Fruit fly (Drosophila melanogaster) whole organism, prepupa: ENCODE results near the gene pasi1.

Experiments used
- CG11294 ChIP-seq: fragments of 200-800 bp; sonication (Bioruptor generic); IDR thresholded peaks from 2 replicates; pipeline ENCODE4 v1.3.6; 2022; ENCODE audit warnings: missing biosample characterization, missing genetic modification characterization
- CG15336 ChIP-seq: fragments of 200-800 bp; sonication (Bioruptor generic); IDR thresholded peaks from 2 replicates; pipeline ENCODE4 v1.3.6; 2022; ENCODE audit warnings: missing biosample characterization, missing genetic modification characterization
- CG4318 ChIP-seq: fragments of 200-800 bp; sonication (Bioruptor generic); optimal IDR thresholded peaks from 3 replicates; lab custom pipeline; 2017; ENCODE audit warnings: missing biosample characterization, mild to moderate bottlenecking, missing genetic modification characterization
- CG6854 ChIP-seq: fragments of 200-800 bp; sonication (Bioruptor generic); optimal IDR thresholded peaks from 2 replicates; lab custom pipeline; 2017; ENCODE audit warnings: missing biosample characterization, mild to moderate bottlenecking, missing genetic modification characterization
- Lpt ChIP-seq: fragments of 200-800 bp; sonication (Bioruptor generic); optimal IDR thresholded peaks from 3 replicates; lab custom pipeline; 2016; ENCODE audit warnings: missing biosample characterization, missing genetic modification characterization
- OdsH ChIP-seq: fragments of 200-800 bp; sonication (Bioruptor generic); optimal IDR thresholded peaks from 3 replicates; lab custom pipeline; 2016; ENCODE audit warnings: missing biosample characterization, missing genetic modification characterization
- Smox ChIP-seq: fragments of 200-800 bp; sonication (Bioruptor generic); optimal IDR thresholded peaks from 3 replicates; lab custom pipeline; 2016; ENCODE audit warnings: missing biosample characterization, missing genetic modification characterization
- Sox14 ChIP-seq: fragments of 200-800 bp; sonication (Bioruptor generic); optimal IDR thresholded peaks from 3 replicates; lab custom pipeline; 2016; ENCODE audit warnings: missing biosample characterization, missing genetic modification characterization
- cyc ChIP-seq: fragments of 200-800 bp; sonication (Bioruptor generic); optimal IDR thresholded peaks from 3 replicates; lab custom pipeline; 2016; ENCODE audit warnings: missing biosample characterization, missing genetic modification characterization
- dac ChIP-seq: fragments of 200-800 bp; sonication (Bioruptor generic); optimal IDR thresholded peaks from 2 replicates; lab custom pipeline; 2017; ENCODE audit warnings: missing biosample characterization, mild to moderate bottlenecking, missing genetic modification characterization
- net ChIP-seq: fragments of 200-800 bp; sonication (Bioruptor generic); optimal IDR thresholded peaks from 3 replicates; lab custom pipeline; 2016; ENCODE audit warnings: missing biosample characterization, missing genetic modification characterization
- topi ChIP-seq: fragments of 200-800 bp; sonication (Bioruptor generic); optimal IDR thresholded peaks from 3 replicates; lab custom pipeline; 2016; ENCODE audit warnings: missing biosample characterization, missing genetic modification characterization

- TF ChIP-seq CG6854 (GFP tag; lab: Kevin White, UChicago) (no peak), CG4318 (GFP tag; lab: Kevin White, UChicago) (no peak), OdsH (no peak), net (GFP tag; lab: Kevin White, UChicago) (no peak), topi (GFP tag; lab: Kevin White, UChicago) (no peak), CG11294 (no peak), Sox14 (GFP tag; lab: Kevin White, UChicago) (no peak), Lpt (GFP tag; lab: Kevin White, UChicago) (no peak), Smox (GFP tag; lab: Kevin White, UChicago) (no peak), dac (no peak), cyc (no peak), CG15336 (GFP tag; lab: Robert Waterston, UW) (no peak)
Measured at dm6 chr3R:17812477-17812876, 17.6 kb downstream of the pasi1 start.
